Fruit fly (Drosophila melanogaster): ENCODE results near the gene fit.

The fit gene

dm6 chr3R:21888696-21889602 is 4.7 kb upstream of the fit start, which contains the start of gene CG43844 (continued):
- TF ChIP-seq ey (GFP tag; optimal IDR thresholded peaks at IDR 0.05) (peak; percentile 6), Sp1 (GFP tag; optimal IDR thresholded peaks at IDR 0.05) (no peak), pan (optimal IDR thresholded peaks at IDR 0.05) (no peak), N (GFP tag; optimal IDR thresholded peaks at IDR 0.05) (no peak), lola (GFP tag; optimal IDR thresholded peaks at IDR 0.05) (no peak), Mio (GFP tag; optimal IDR thresholded peaks at IDR 0.05) (no peak), fru (GFP tag; optimal IDR thresholded peaks at IDR 0.05) (peak; percentile 45), HLH106 (tag; optimal IDR thresholded peaks at IDR 0.05) (no peak), Hr78 (GFP tag; optimal IDR thresholded peaks at IDR 0.05) (no peak), OdsH (GFP tag; optimal IDR thresholded peaks at IDR 0.05) (no peak), Myc (optimal IDR thresholded peaks at IDR 0.05) (peak; percentile 30), dmrt93B (GFP tag; optimal IDR thresholded peaks at IDR 0.05) (no peak), rgr (GFP tag; optimal IDR thresholded peaks at IDR 0.05) (no peak), GATAd (GFP tag; optimal IDR thresholded peaks at IDR 0.05) (no peak), dl (GFP tag; optimal IDR thresholded peaks at IDR 0.05; ENCODE audit: insufficient read depth in 1 of 2, partially characterized antibody in 2 of 2) (no peak), foxo (GFP tag; optimal IDR thresholded peaks at IDR 0.05) (peak in 1 of 2 experiments; percentile 35), brk (GFP tag; optimal IDR thresholded peaks at IDR 0.05) (no peak), br (GFP tag; optimal IDR thresholded peaks at IDR 0.05) (no peak)

DNA sequence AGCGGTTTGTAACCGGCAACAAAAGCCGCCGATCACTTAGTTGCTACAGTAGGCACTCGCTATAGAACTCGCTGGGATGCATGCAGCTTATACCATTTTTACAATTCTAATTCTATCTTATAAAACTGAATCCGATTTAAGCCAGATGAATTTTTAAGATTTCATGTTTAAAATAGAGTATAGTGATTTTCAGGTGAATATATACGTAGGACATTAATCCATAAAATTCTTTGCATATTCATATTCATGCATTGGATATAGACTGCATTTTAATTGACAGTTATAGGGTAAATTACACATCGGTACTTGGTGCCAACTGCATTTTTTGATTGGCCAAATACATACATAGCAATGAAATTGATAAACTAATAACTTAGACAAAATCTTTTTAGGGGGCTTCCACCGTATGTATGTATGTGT is 3.3 kb upstream of the fit start:
- TF ChIP-seq GATAd (GFP tag; optimal IDR thresholded peaks at IDR 0.05), result no peak
- peak; percentile 40 for TF ChIP-seq woc (GFP tag; optimal IDR thresholded peaks at IDR 0.05)
- TF ChIP-seq fru (GFP tag; optimal IDR thresholded peaks at IDR 0.05), result peak; percentile 56
- TF ChIP-seq Hr78 (GFP tag; optimal IDR thresholded peaks at IDR 0.05), result no peak
- no peak for TF ChIP-seq psq (GFP tag; optimal IDR thresholded peaks at IDR 0.05)
- TF ChIP-seq Dif (GFP tag; optimal IDR thresholded peaks at IDR 0.05; ENCODE audit: partially characterized antibody), result no peak
- peak; percentile 16 for TF ChIP-seq rgr (GFP tag; optimal IDR thresholded peaks at IDR 0.05)
- TF ChIP-seq Hnf4 (GFP tag; optimal IDR thresholded peaks at IDR 0.05), result peak; percentile 19
- TF ChIP-seq ey (GFP tag; optimal IDR thresholded peaks at IDR 0.05), result peak; percentile 33
- TF ChIP-seq HLH106 (tag; optimal IDR thresholded peaks at IDR 0.05), result peak; percentile 37
- no peak for TF ChIP-seq brk (GFP tag; optimal IDR thresholded peaks at IDR 0.05)
- TF ChIP-seq foxo (GFP tag; optimal IDR thresholded peaks at IDR 0.05), result peak in 1 of 2 experiments; percentile 53

DNA sequence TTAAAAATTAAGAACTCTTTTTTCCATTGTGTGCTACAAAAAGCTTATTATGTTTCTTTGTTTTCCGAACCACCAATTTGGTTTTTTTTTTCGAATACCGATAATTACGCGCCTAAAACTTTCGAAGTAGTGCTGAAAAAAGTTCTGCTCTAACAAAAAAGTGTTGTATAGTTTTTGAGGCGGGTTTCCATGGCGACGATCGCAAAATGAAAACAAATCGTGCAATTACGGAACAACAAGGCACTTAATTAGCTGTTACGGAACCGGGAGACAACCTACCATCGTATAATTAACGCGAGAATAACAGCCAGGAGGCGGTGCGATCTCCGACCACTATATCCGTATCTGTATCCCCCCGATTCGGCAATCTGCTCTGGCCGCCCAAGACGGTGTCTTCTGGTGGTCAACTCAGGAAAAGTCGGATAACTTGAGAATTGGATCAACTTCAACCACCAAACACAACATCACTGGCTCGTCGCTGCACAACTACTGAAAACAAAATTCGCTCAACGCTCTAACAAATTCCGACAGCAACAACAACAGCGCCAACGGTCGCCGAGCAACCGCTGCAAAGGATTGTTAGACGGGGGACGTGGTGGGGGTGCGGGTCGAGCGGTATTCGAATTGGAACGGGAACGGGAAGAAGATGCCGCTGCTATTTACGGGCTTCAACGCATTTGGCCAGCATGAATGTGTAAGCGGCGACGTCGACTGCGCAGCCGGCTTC is 2.8 kb upstream of the fit start, which contains the start of the genes CG6678 and dnd:
Gene CG6678, plus strand, starts transcription at position 169 of the 727 bp plus-strand sequence.
Gene dnd, minus strand, starts transcription at position 495 of the 727 bp plus-strand sequence.
- no peak for TF ChIP-seq HLH106 (tag; optimal IDR thresholded peaks at IDR 0.05)
- TF ChIP-seq Hnf4 (GFP tag; optimal IDR thresholded peaks at IDR 0.05), result peak; percentile 24
- no peak for TF ChIP-seq Hr83 (GFP tag; optimal IDR thresholded peaks at IDR 0.05; ENCODE audit: poor library complexity, severe bottlenecking)
- TF ChIP-seq pan (optimal IDR thresholded peaks at IDR 0.05), result no peak
- no peak for TF ChIP-seq Sp1 (GFP tag; optimal IDR thresholded peaks at IDR 0.05)
- TF ChIP-seq Vsx2 (GFP tag; optimal IDR thresholded peaks at IDR 0.05; ENCODE audit: partially characterized antibody), result peak; percentile 80
- TF ChIP-seq jim (GFP tag; optimal IDR thresholded peaks at IDR 0.05), result no peak

DNA sequence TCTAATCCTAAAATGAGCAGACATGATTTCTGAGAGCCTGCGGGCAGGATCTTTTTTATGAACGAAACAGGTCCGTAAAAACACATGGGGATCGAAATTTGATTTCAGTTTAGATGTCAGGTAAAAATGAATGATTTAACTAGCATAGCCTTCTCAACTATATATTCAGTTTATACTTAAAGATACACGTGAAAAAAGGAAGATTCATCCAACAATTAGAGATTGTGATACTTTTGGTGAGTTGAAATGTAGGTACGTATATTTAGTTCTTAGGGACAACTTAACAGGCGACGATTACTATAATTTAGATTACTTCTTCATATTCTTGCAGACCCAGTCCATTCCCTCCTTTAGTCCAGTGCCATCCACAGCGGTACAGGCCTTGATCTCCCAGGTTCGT is 1.2 kb upstream of the fit start, which contains the start of gene CG17819:
Gene CG17819, minus strand, starts transcription at position 101 of the 400 bp plus-strand sequence.
- TF ChIP-seq dl (GFP tag; optimal IDR thresholded peaks at IDR 0.05; ENCODE audit: insufficient read depth in 1 of 2, partially characterized antibody in 2 of 2), result no peak

dm6 chr3R:21880510-21880909 is 3.7 kb downstream of the fit start, which contains the start of gene CG31465:
TSS of gene CG31465 (plus strand) at chr3R:21880810.
- TF ChIP-seq foxo (GFP tag; optimal IDR thresholded peaks at IDR 0.05) (no peak), dl (GFP tag; optimal IDR thresholded peaks at IDR 0.05; ENCODE audit: insufficient read depth in 1 of 2, partially characterized antibody in 2 of 2) (no peak), br (GFP tag; optimal IDR thresholded peaks at IDR 0.05) (no peak), Dfd (GFP tag; optimal IDR thresholded peaks at IDR 0.05) (no peak), Hnf4 (GFP tag; optimal IDR thresholded peaks at IDR 0.05) (no peak), psq (GFP tag; optimal IDR thresholded peaks at IDR 0.05) (no peak), jim (GFP tag; optimal IDR thresholded peaks at IDR 0.05) (no peak), CrebA (GFP tag; optimal IDR thresholded peaks at IDR 0.05; ENCODE audit: borderline replicate concordance) (no peak), HLH106 (tag; optimal IDR thresholded peaks at IDR 0.05) (no peak)

All from whole organism, wandering third instar larva.